Worm (Caenorhabditis elegans): ENCODE measurements around the gene Y71H2B.4.

ce11 chrIII:2616212-2616611 is 2.6 kb upstream of the Y71H2B.4 start:
- TF ChIP-seq hlh-17 (GFP tag; optimal IDR thresholded peaks at IDR 0.05; ENCODE audit: borderline replicate concordance) (no peak), ces-1 (GFP tag; optimal IDR thresholded peaks at IDR 0.05) (no peak), ceh-88 (GFP tag; IDR thresholded peaks at IDR 0.05) (no peak), mdl-1 (tag; optimal IDR thresholded peaks at IDR 0.05) (no peak), aly-2 (tag; optimal IDR thresholded peaks at IDR 0.05) (no peak), tbx-2 (tag; optimal IDR thresholded peaks at IDR 0.05) (no peak), skn-1 (tag; optimal IDR thresholded peaks at IDR 0.05) (no peak)

Measured in whole organism, L1 larva.